Worm (Caenorhabditis elegans): ENCODE results near the gene F40G9.14.

DNA sequence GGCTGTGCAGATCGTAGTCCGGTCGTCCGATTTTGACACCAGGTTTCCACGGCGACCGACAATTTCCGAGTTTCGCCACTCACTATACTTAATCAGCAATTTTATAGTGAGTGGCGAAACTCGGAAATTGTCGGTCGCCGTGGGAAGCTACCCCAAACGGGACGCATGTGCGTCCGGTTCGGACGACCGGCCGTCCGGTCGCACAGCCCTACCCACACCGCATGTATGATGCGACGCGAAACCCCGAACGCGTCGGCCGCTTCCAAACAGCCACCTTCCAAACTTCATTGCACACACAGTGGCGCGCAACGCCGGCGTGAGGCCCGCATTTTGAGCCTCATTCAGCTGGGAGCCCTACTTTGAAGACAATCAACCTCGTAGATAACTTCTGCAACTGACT, 26.5 kb downstream of the F40G9.14 start:
- TF ChIP-seq tab-1 (GFP tag; IDR thresholded peaks at IDR 0.05), result no peak
- no peak for TF ChIP-seq ref-1 (GFP tag; conservative IDR thresholded peaks at IDR 0.05)
- no peak for TF ChIP-seq med-1 (GFP tag; optimal IDR thresholded peaks at IDR 0.05; ENCODE audit: insufficient read depth)
- TF ChIP-seq T22C8.4 (GFP tag; IDR thresholded peaks at IDR 0.05), result no peak

All from whole organism, midembryonic.